Worm (Caenorhabditis elegans): ENCODE measurements around the gene sri-66.

The sri-66 gene

ce11 chrV:17098669-17099068 is 38.6 kb downstream of the sri-66 start, which contains the start of the genes ZK218.3 and ZK218.4:
ZK218.3 (minus strand) TSS chrV:17098769.
ZK218.4 (plus strand) TSS chrV:17098854.
- TF ChIP-seq nfya-1 (tag; optimal IDR thresholded peaks at IDR 0.05; ENCODE audit: borderline replicate concordance, insufficient read depth) (no peak), F52B5.7 (tag; optimal IDR thresholded peaks at IDR 0.05) (no peak), hmg-20 (GFP tag; IDR thresholded peaks at IDR 0.05) (no peak), nfyb-1 (GFP tag; IDR thresholded peaks at IDR 0.05) (no peak), efl-1 (GFP tag; optimal IDR thresholded peaks at IDR 0.05) (no peak)

ce11 chrV:17100829-17101228 is 40.7 kb downstream of the sri-66 start, which contains the start of gene ZK218.5:
ZK218.5 (plus strand) TSS chrV:17101129.
- TF ChIP-seq Y79H2A.3 (GFP tag; conservative IDR thresholded peaks at IDR 0.05) = no peak
- no peak for TF ChIP-seq rcor-1 (GFP tag; IDR thresholded peaks at IDR 0.05)
- no peak for TF ChIP-seq dpff-1 (tag; optimal IDR thresholded peaks at IDR 0.05)
- TF ChIP-seq xnd-1 (tag; optimal IDR thresholded peaks at IDR 0.05) = no peak
- no peak for TF ChIP-seq egrh-3 (GFP tag; IDR thresholded peaks at IDR 0.05)
- no peak for TF ChIP-seq ceh-91 (GFP tag; IDR thresholded peaks at IDR 0.05)
- TF ChIP-seq ekl-4 (GFP tag; IDR thresholded peaks at IDR 0.05) = no peak
- no peak for TF ChIP-seq madf-8 (GFP tag; conservative IDR thresholded peaks at IDR 0.05)
- TF ChIP-seq repo-1 (tag; optimal IDR thresholded peaks at IDR 0.05) = no peak

- TF ChIP-seq mel-28 (tag; optimal IDR thresholded peaks at IDR 0.05; ENCODE audit: borderline replicate concordance) (no peak), die-1 (tag; optimal IDR thresholded peaks at IDR 0.05) (no peak), cebp-1 (GFP tag; IDR thresholded peaks at IDR 0.05) (no peak), cebp-1 (tag; optimal IDR thresholded peaks at IDR 0.05) (no peak), tlf-1 (GFP tag; optimal IDR thresholded peaks at IDR 0.05) (no peak), ztf-28 (GFP tag; IDR thresholded peaks at IDR 0.05) (no peak), B0019.2 (GFP tag; conservative IDR thresholded peaks at IDR 0.05) (no peak), chd-7 (tag; optimal IDR thresholded peaks at IDR 0.05) (no peak), F37B4.10 (GFP tag; IDR thresholded peaks at IDR 0.05) (no peak), madf-10 (tag; optimal IDR thresholded peaks at IDR 0.05) (no peak), Y95B8A.8 (GFP tag; IDR thresholded peaks at IDR 0.05) (no peak), him-1 (tag; optimal IDR thresholded peaks at IDR 0.05) (no peak), ztf-22 (GFP tag; optimal IDR thresholded peaks at IDR 0.05) (no peak)
These were observed 44.4 kb downstream of the sri-66 start, which contains the start of gene nhr-248 for ce11 chrV:17104527-17104926. nhr-248 (minus strand) TSS chrV:17104627.

ce11 chrV:17105483-17105882 is 45.4 kb downstream of the sri-66 start, which contains the start of gene ZK218.7:
ZK218.7 (plus strand) TSS chrV:17105783.
- TF ChIP-seq B0035.1 (tag; optimal IDR thresholded peaks at IDR 0.05) (no peak), lir-1 (GFP tag; conservative IDR thresholded peaks at IDR 0.05) (no peak), F52B5.7 (tag; optimal IDR thresholded peaks at IDR 0.05) (no peak), mxl-1 (tag; optimal IDR thresholded peaks at IDR 0.05) (no peak), ztf-6 (GFP tag; IDR thresholded peaks at IDR 0.05) (no peak), dox-1 (GFP tag; IDR thresholded peaks at IDR 0.05) (no peak), let-607 (tag; optimal IDR thresholded peaks at IDR 0.05) (no peak)

- TF ChIP-seq nfya-2 (GFP tag; IDR thresholded peaks at IDR 0.05) (no peak), rpc-1 (optimal IDR thresholded peaks at IDR 0.05) (no peak), rpc-1 (tag; optimal IDR thresholded peaks at IDR 0.05) (no peak), ztf-18 (tag; optimal IDR thresholded peaks at IDR 0.05) (no peak), nhr-179 (tag; optimal IDR thresholded peaks at IDR 0.05) (no peak), F22D6.2 (tag; optimal IDR thresholded peaks at IDR 0.05) (no peak), F39B2.1 (GFP tag; IDR thresholded peaks at IDR 0.05) (no peak), atf-7 (tag; optimal IDR thresholded peaks at IDR 0.05) (no peak), nhr-120 (GFP tag; IDR thresholded peaks at IDR 0.05) (no peak), F37B4.10 (GFP tag; IDR thresholded peaks at IDR 0.05) (no peak), T26A5.8 (tag; optimal IDR thresholded peaks at IDR 0.05) (no peak)
These were observed 48.2 kb downstream of the sri-66 start, which contains the start of gene ZK218.11 for ce11 chrV:17108310-17108709. ZK218.11 (minus strand) TSS chrV:17108410.

All from whole organism, young adult.